Worm (Caenorhabditis elegans): ENCODE results near the gene pgp-3.

DNA sequence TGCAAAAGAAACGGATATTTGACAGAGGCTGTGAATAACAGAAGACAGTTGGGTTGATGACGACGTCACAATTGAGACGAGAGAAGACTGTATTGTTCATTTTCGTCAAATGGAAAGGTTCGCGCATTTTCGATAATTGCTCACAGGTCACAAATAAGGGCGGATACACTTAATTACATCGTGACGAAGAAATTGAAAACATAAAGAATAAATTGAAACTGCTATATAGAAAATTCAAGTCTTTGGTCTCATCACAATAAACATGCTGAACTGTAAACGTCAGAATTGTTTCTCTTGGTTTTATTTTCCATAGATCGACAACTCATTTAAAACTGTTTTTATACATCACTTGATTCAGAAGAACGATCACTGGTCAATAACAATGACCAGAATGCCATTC, 25.1 kb upstream of the pgp-3 start, which contains the start of gene ZK455.5:
- TF ChIP-seq ahr-1 (tag; optimal IDR thresholded peaks at IDR 0.05) (no peak), C08G9.2 (tag; optimal IDR thresholded peaks at IDR 0.05) (no peak), sox-2 (GFP tag; IDR thresholded peaks at IDR 0.05) (no peak), ceh-6 (GFP tag; optimal IDR thresholded peaks at IDR 0.05) (no peak), nhr-232 (tag; optimal IDR thresholded peaks at IDR 0.05) (no peak)

Measured in whole organism, late embryonic.